Worm (Caenorhabditis elegans): ENCODE measurements around the gene fum-1.
"Not testable (repeated sequence)": the region's sequence is repeated elsewhere in the genome, so short reads cannot be mapped to it uniquely, and the experiment has no call there.

DNA sequence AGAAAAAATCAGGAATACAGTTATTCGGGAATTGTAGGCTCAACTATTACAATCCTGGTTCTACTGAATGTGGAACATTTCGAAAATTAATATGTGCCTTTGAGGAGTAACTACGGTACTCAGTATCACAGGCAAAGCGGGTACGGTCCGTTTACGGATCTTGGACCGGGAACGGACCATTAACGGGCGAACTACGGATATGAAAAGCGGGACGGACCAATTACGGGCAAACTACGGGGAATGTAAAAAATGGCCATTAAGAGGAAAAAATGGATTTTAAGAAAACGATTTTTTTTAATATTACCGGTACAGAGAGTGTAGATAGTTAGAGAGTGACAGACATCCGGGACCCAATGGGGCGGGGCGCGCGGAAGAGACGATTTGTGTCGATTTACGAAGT lies 3.6 kb downstream of the fum-1 start, which contains the start of gene H14A12.5:
- TF ChIP-seq nhr-11 (tag; optimal IDR thresholded peaks at IDR 0.05); mab-5 (tag; optimal IDR thresholded peaks at IDR 0.05); sem-4 (tag; optimal IDR thresholded peaks at IDR 0.05); nhr-6 (tag; optimal IDR thresholded peaks at IDR 0.05); lsy-2 (tag; optimal IDR thresholded peaks at IDR 0.05); unc-39 (tag; optimal IDR thresholded peaks at IDR 0.05); egl-27 (tag; optimal IDR thresholded peaks at IDR 0.05); blmp-1 (tag; optimal IDR thresholded peaks at IDR 0.05; ENCODE audit: insufficient read depth); lin-39 (tag; optimal IDR thresholded peaks at IDR 0.05); dmd-4 (tag; optimal IDR thresholded peaks at IDR 0.05); aly-2 (tag; optimal IDR thresholded peaks at IDR 0.05); nhr-77 (tag; optimal IDR thresholded peaks at IDR 0.05): not testable (repeated sequence)
